Fruit fly (Drosophila melanogaster) whole organism, embryonic: Measurements from ENCODE around the gene Est-6.

ENCODE experiments used
- Ada2b ChIP-seq: fragments of 200-800 bp; sonication (Bioruptor generic); IDR thresholded peaks from 2 replicates; pipeline ENCODE4 v1.3.6; 2022; ENCODE audit warnings: missing biosample characterization, missing genetic modification characterization
- Atf6 ChIP-seq: fragments of 200-800 bp; sonication (Bioruptor generic); IDR thresholded peaks from 2 replicates; pipeline ENCODE4 v1.3.6; 2022; ENCODE audit warnings: missing biosample characterization, missing genetic modification characterization
- Bdp1 ChIP-seq: fragments of 200-800 bp; sonication (Bioruptor generic); optimal IDR thresholded peaks from 3 replicates; lab custom pipeline; 2016; ENCODE audit warnings: missing biosample characterization, missing genetic modification characterization
- Blimp-1 ChIP-seq: fragments of 200-800 bp; sonication (Bioruptor generic); optimal IDR thresholded peaks from 3 replicates; lab custom pipeline; 2018; ENCODE audit warnings: missing biosample characterization, missing genetic modification characterization, mild to moderate bottlenecking, moderate library complexity, missing genetic modification reagents
- CG10267 ChIP-seq: fragments of 200-800 bp; sonication (Bioruptor generic); optimal IDR thresholded peaks from 2 replicates; lab custom pipeline; 2018; ENCODE audit warnings: missing biosample characterization, mild to moderate bottlenecking, missing genetic modification characterization, moderate library complexity
- CG10321 ChIP-seq: fragments of 200-800 bp; sonication (Bioruptor generic); IDR thresholded peaks from 2 replicates; pipeline ENCODE4 v1.3.6; 2022; ENCODE audit warnings: missing biosample characterization, missing genetic modification characterization
- CG10462 ChIP-seq: fragments of 200-800 bp; sonication (Bioruptor generic); optimal IDR thresholded peaks from 2 replicates; lab custom pipeline; 2016; ENCODE audit warnings: missing biosample characterization, missing genetic modification characterization
- CG10565 ChIP-seq: fragments of 200-800 bp; sonication (Bioruptor generic); optimal IDR thresholded peaks from 3 replicates; lab custom pipeline; 2016; ENCODE audit warnings: missing biosample characterization, mild to moderate bottlenecking, missing genetic modification characterization
- CG11398 ChIP-seq: fragments of 200-800 bp; sonication (Bioruptor generic); optimal IDR thresholded peaks from 2 replicates; lab custom pipeline; 2016; ENCODE audit warnings: missing biosample characterization, missing genetic modification characterization
- CG11723 ChIP-seq: fragments of 200-800 bp; sonication (Bioruptor generic); optimal IDR thresholded peaks from 2 replicates; lab custom pipeline; 2017; ENCODE audit warnings: missing biosample characterization, mild to moderate bottlenecking, missing genetic modification characterization
- CG12071 ChIP-seq: fragments of 200-800 bp; sonication (Bioruptor generic); optimal IDR thresholded peaks from 3 replicates; lab custom pipeline; 2018; ENCODE audit warnings: missing biosample characterization, mild to moderate bottlenecking, missing genetic modification characterization
- CG12659 ChIP-seq: fragments of 200-800 bp; sonication (Bioruptor generic); optimal IDR thresholded peaks from 3 replicates; lab custom pipeline; 2017; ENCODE audit warnings: mild to moderate bottlenecking, missing biosample characterization, missing genetic modification reagents, missing genetic modification characterization
- CG14014 ChIP-seq: fragments of 200-800 bp; sonication (Bioruptor generic); IDR thresholded peaks from 2 replicates; pipeline ENCODE4 v1.3.6; 2022; ENCODE audit warnings: missing biosample characterization, missing genetic modification characterization
- CG14441 ChIP-seq: fragments of 200-800 bp; sonication (Bioruptor generic); IDR thresholded peaks from 2 replicates; pipeline ENCODE4 v1.3.6; 2022; ENCODE audit warnings: missing biosample characterization, missing genetic modification characterization
- CG15073 ChIP-seq: fragments of 200-800 bp; sonication (Bioruptor generic); optimal IDR thresholded peaks from 2 replicates; lab custom pipeline; 2016; ENCODE audit warnings: missing biosample characterization, missing genetic modification characterization
- CG16863 ChIP-seq: fragments of 200-800 bp; sonication (Bioruptor generic); optimal IDR thresholded peaks from 3 replicates; lab custom pipeline; 2016; ENCODE audit warnings: missing biosample characterization, missing genetic modification characterization
- CG17186 ChIP-seq: fragments of 200-800 bp; sonication (Bioruptor generic); optimal IDR thresholded peaks from 3 replicates; lab custom pipeline; 2017; ENCODE audit warnings: missing biosample characterization, missing genetic modification reagents, missing genetic modification characterization
- CG17328 ChIP-seq: fragments of 200-800 bp; sonication (Bioruptor generic); IDR thresholded peaks from 2 replicates; pipeline ENCODE4 v1.3.6; 2022; ENCODE audit warnings: missing biosample characterization, missing genetic modification characterization
- CG18262 ChIP-seq: fragments of 200-800 bp; optimal IDR thresholded peaks from 3 replicates; lab custom pipeline; 2019; ENCODE audit warnings: missing biosample characterization, mild to moderate bottlenecking, missing genetic modification characterization, moderate library complexity
- CG18599 ChIP-seq: fragments of 200-800 bp; sonication (Bioruptor generic); optimal IDR thresholded peaks from 3 replicates; lab custom pipeline; 2017; ENCODE audit warnings: missing biosample characterization, missing genetic modification characterization, mild to moderate bottlenecking, moderate library complexity, missing genetic modification reagents
- CG2889 ChIP-seq: fragments of 200-800 bp; sonication (Bioruptor generic); IDR thresholded peaks from 3 replicates; pipeline ENCODE4 v1.3.6; 2022; ENCODE audit warnings: missing biosample characterization, missing genetic modification characterization
- CG31224 ChIP-seq: fragments of 200-800 bp; sonication (Bioruptor generic); IDR thresholded peaks from 2 replicates; pipeline ENCODE4 v1.3.6; 2022; ENCODE audit warnings: missing biosample characterization, missing genetic modification characterization
- CG34422 ChIP-seq: fragments of 200-800 bp; sonication (Bioruptor generic); IDR thresholded peaks from 3 replicates; pipeline ENCODE4 v1.3.6; 2022; ENCODE audit warnings: missing biosample characterization, missing genetic modification characterization
- CG43689 ChIP-seq: fragments of 200-800 bp; sonication (Bioruptor generic); IDR thresholded peaks from 2 replicates; pipeline ENCODE4 v1.3.6; 2022; ENCODE audit warnings: missing biosample characterization, missing genetic modification characterization
- CG6765 ChIP-seq: fragments of 200-800 bp; sonication (Bioruptor generic); optimal IDR thresholded peaks from 3 replicates; lab custom pipeline; 2017; ENCODE audit warnings: missing biosample characterization, mild to moderate bottlenecking, missing genetic modification characterization
- CG7839 ChIP-seq: fragments of 200-800 bp; sonication (Bioruptor generic); optimal IDR thresholded peaks from 3 replicates; lab custom pipeline; 2018; ENCODE audit warnings: missing biosample characterization, mild to moderate bottlenecking, missing genetic modification characterization, moderate library complexity
- CG8089 ChIP-seq: fragments of 200-800 bp; sonication (Bioruptor generic); optimal IDR thresholded peaks from 3 replicates; lab custom pipeline; 2016; ENCODE audit warnings: missing biosample characterization, missing genetic modification characterization
- Gug ChIP-seq: fragments of 200-800 bp; sonication (Bioruptor generic); IDR thresholded peaks from 4 replicates; pipeline ENCODE4 v1.3.6; 2022; ENCODE audit warnings: missing biosample characterization, missing genetic modification characterization
- Hand ChIP-seq: fragments of 200-800 bp; sonication (Bioruptor generic); optimal IDR thresholded peaks from 2 replicates; lab custom pipeline; 2017; ENCODE audit warnings: mild to moderate bottlenecking, missing biosample characterization, missing genetic modification reagents, missing genetic modification characterization
- Hr51 ChIP-seq, 2 experiments: fragments of 200-800 bp; sonication (Bioruptor generic); optimal IDR thresholded peaks; 2 replicates in 1 of 2; 3 replicates in 1 of 2; lab custom pipeline; 2016 to 2018; ENCODE audit warnings: missing biosample characterization in 2 of 2, missing genetic modification characterization in 2 of 2, mild to moderate bottlenecking in 1 of 2, moderate library complexity in 1 of 2
- Ptx1 ChIP-seq: fragments of 200-800 bp; sonication (Bioruptor generic); IDR thresholded peaks from 2 replicates; pipeline ENCODE4 v1.3.6; 2022; ENCODE audit warnings: missing biosample characterization, missing genetic modification characterization
- Scr ChIP-seq: fragments of 200-800 bp; sonication (Bioruptor generic); IDR thresholded peaks from 2 replicates; pipeline ENCODE4 v1.3.6; 2022; ENCODE audit warnings: missing biosample characterization, missing genetic modification characterization; ENCODE audit not compliant: partially characterized antibody
- Sox100B ChIP-seq: fragments of 200-800 bp; sonication (Bioruptor generic); optimal IDR thresholded peaks from 3 replicates; lab custom pipeline; 2018; ENCODE audit warnings: missing biosample characterization, mild to moderate bottlenecking, missing genetic modification characterization
- croc ChIP-seq: fragments of 200-800 bp; sonication (Bioruptor generic); conservative IDR thresholded peaks from 3 replicates; pipeline ENCODE4 v1.3.6; 2022; ENCODE audit warnings: missing biosample characterization, missing genetic modification characterization
- danr ChIP-seq: fragments of 200-800 bp; sonication (Bioruptor generic); IDR thresholded peaks from 2 replicates; pipeline ENCODE4 v1.3.6; 2022; ENCODE audit warnings: missing biosample characterization, missing genetic modification characterization
- dmrt99B ChIP-seq: fragments of 200-800 bp; sonication (Bioruptor generic); optimal IDR thresholded peaks from 2 replicates; lab custom pipeline; 2018; ENCODE audit warnings: missing biosample characterization, mild to moderate bottlenecking, missing genetic modification characterization, moderate library complexity
- en ChIP-seq: fragments of 200-800 bp; sonication (Bioruptor generic); optimal IDR thresholded peaks from 2 replicates; lab custom pipeline; 2016; ENCODE audit warnings: missing biosample characterization, missing genetic modification characterization
- fd3F ChIP-seq: fragments of 200-800 bp; sonication (Bioruptor generic); optimal IDR thresholded peaks from 2 replicates; lab custom pipeline; 2018; ENCODE audit warnings: missing biosample characterization, mild to moderate bottlenecking, missing genetic modification characterization, moderate library complexity
- gce ChIP-seq: fragments of 200-800 bp; sonication (Bioruptor generic); IDR thresholded peaks from 3 replicates; pipeline ENCODE4 v1.3.6; 2022; ENCODE audit warnings: missing biosample characterization, missing genetic modification characterization
- gem ChIP-seq: fragments of 200-800 bp; sonication (Bioruptor generic); optimal IDR thresholded peaks from 2 replicates; lab custom pipeline; 2019; ENCODE audit warnings: missing biosample characterization, mild to moderate bottlenecking, missing genetic modification characterization, moderate library complexity
- gsb ChIP-seq: fragments of 200-800 bp; sonication (Bioruptor generic); IDR thresholded peaks from 2 replicates; pipeline ENCODE4 v1.3.6; 2022; ENCODE audit warnings: missing biosample characterization, missing genetic modification characterization
- lbe ChIP-seq: fragments of 200-800 bp; sonication (Bioruptor generic); optimal IDR thresholded peaks from 2 replicates; lab custom pipeline; 2016; ENCODE audit warnings: missing biosample characterization, mild to moderate bottlenecking, missing genetic modification characterization
- mirr ChIP-seq: fragments of 200-800 bp; sonication (Bioruptor generic); optimal IDR thresholded peaks from 3 replicates; lab custom pipeline; 2018; ENCODE audit warnings: missing biosample characterization, mild to moderate bottlenecking, missing genetic modification characterization
- org-1 ChIP-seq: fragments of 200-800 bp; sonication (Bioruptor generic); optimal IDR thresholded peaks from 2 replicates; lab custom pipeline; 2017; ENCODE audit warnings: missing biosample characterization, missing genetic modification characterization
- row ChIP-seq: fragments of 200-800 bp; sonication (Bioruptor generic); IDR thresholded peaks from 3 replicates; pipeline ENCODE4 v1.3.6; 2022; ENCODE audit warnings: missing biosample characterization, missing genetic modification characterization
- shn ChIP-seq: fragments of 200-800 bp; sonication (Bioruptor generic); optimal IDR thresholded peaks from 3 replicates; lab custom pipeline; 2016; ENCODE audit warnings: missing biosample characterization, missing genetic modification characterization
- sisA ChIP-seq: fragments of 200-800 bp; sonication (Bioruptor generic); IDR thresholded peaks from 2 replicates; pipeline ENCODE4 v1.3.6; 2022; ENCODE audit warnings: missing biosample characterization, missing genetic modification characterization
- so ChIP-seq: fragments of 200-800 bp; sonication (Bioruptor generic); IDR thresholded peaks from 3 replicates; pipeline ENCODE4 v1.3.6; 2022; ENCODE audit warnings: missing biosample characterization, missing genetic modification characterization
- stc ChIP-seq: fragments of 200-800 bp; sonication (Bioruptor generic); IDR thresholded peaks from 2 replicates; pipeline ENCODE4 v1.3.6; 2022; ENCODE audit warnings: missing biosample characterization, missing genetic modification characterization
- zfh2 ChIP-seq: fragments of 200-800 bp; sonication (Bioruptor generic); optimal IDR thresholded peaks from 2 replicates; lab custom pipeline; 2016; ENCODE audit warnings: missing biosample characterization, missing genetic modification characterization

Est-6 gene

dm6 chr3L:12139232-12139698 is 49.4 kb upstream of the Est-6 start (continued):
- TF ChIP-seq CG10321 (GFP tag; lab: Robert Waterston, UW) (no peak), mirr (peak; percentile 0), so (GFP tag; lab: Robert Waterston, UW) (0 out of 3 replicates have a peak, but pooled peaks have one; percentile 28), gem (tag; lab: Kevin White, UChicago) (peak; percentile 75), Atf6 (GFP tag; lab: Robert Waterston, UW) (peak; percentile 24; the same call in 1 of the 2 replicates), CG12659 (GFP tag; lab: Kevin White, UChicago) (peak; percentile 38), CG12071 (GFP tag; lab: Kevin White, UChicago) (no peak), org-1 (peak; percentile 53), Hr51 (GFP tag; optimal IDR thresholded peaks at IDR 0.05; lab: Kevin White, UChicago) (peak in 1 of 2 experiments; percentile 60), Gug (no peak; the same call in 3 of the 4 replicates), gsb (GFP tag; lab: Robert Waterston, UW) (no peak), CG34422 (GFP tag; lab: Robert Waterston, UW) (peak; percentile 54; the same call in 2 of the 3 replicates), CG7839 (tag; lab: Kevin White, UChicago) (peak; percentile 70), CG6765 (peak; percentile 10), CG17328 (GFP tag; lab: Robert Waterston, UW) (0 out of 2 replicates have a peak, but pooled peaks have one; percentile 26), croc (GFP tag; lab: Robert Waterston, UW) (no peak), shn (peak; percentile 62), CG10267 (tag; lab: Kevin White, UChicago) (peak; percentile 23), CG18262 (tag; lab: Kevin White, UChicago) (peak; percentile 44), fd3F (GFP tag; lab: Kevin White, UChicago) (peak; percentile 31), CG2889 (no peak), CG8089 (peak; percentile 8), row (GFP tag; lab: Robert Waterston, UW) (peak; percentile 70), CG17186 (GFP tag; lab: Kevin White, UChicago) (no peak), zfh2 (GFP tag; lab: Kevin White, UChicago) (peak; percentile 54), sisA (GFP tag; lab: Robert Waterston, UW) (peak; percentile 46; the same call in 1 of the 2 replicates), CG43689 (GFP tag; lab: Robert Waterston, UW) (no peak), Ada2b (GFP tag; lab: Robert Waterston, UW) (peak; percentile 11; the same call in 1 of the 2 replicates), Scr (GFP tag; lab: Robert Waterston, UW) (no peak), CG10565 (no peak), CG14441 (0 out of 2 replicates have a peak, but pooled peaks have one; percentile 21), lbe (GFP tag; lab: Kevin White, UChicago) (peak; percentile 10), CG15073 (GFP tag; lab: Kevin White, UChicago) (peak; percentile 98), Blimp-1 (no peak), Bdp1 (no peak), CG11398 (GFP tag; lab: Kevin White, UChicago) (no peak), Sox100B (GFP tag; lab: Kevin White, UChicago) (peak; percentile 60), en (GFP tag; lab: Kevin White, UChicago) (peak; percentile 27), CG14014 (GFP tag; lab: Robert Waterston, UW) (peak; percentile 45; the same call in 1 of the 2 replicates), danr (GFP tag; lab: Robert Waterston, UW) (no peak), CG31224 (GFP tag; lab: Robert Waterston, UW) (0 out of 2 replicates have a peak, but pooled peaks have one; percentile 16), CG16863 (peak; percentile 4), CG11723 (GFP tag; lab: Kevin White, UChicago) (peak; percentile 20), dmrt99B (tag; lab: Kevin White, UChicago) (peak; percentile 62), gce (no peak), Hand (GFP tag; lab: Kevin White, UChicago) (peak; percentile 29), CG10462 (GFP tag; lab: Kevin White, UChicago) (peak; percentile 13), Ptx1 (GFP tag; lab: Robert Waterston, UW) (peak; percentile 62), CG18599 (GFP tag; lab: Kevin White, UChicago) (peak; percentile 61), stc (GFP tag; lab: Robert Waterston, UW) (peak; percentile 14; the same call in 1 of the 2 replicates)
